Worm (Caenorhabditis elegans): ENCODE results near the gene nlp-3.

DNA sequence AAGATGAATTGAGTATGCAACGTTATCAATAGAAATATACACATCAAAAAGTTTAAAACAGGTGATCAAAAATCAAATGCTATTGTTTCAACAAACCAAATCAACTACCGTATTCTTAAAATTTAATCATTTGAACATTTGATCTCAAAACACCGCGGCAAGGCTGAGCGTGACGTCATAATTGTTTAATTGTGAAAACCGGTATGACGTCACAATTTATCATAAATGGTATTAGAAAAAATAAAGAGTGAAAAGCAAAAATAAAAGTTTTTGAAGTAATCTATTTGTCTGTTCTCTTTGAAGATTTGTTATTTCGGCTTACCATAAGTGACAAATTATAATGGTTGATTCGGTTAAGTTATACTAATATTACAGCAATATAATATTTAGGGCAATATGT is 49.5 kb upstream of the nlp-3 start:
- no peak for TF ChIP-seq klf-2 (GFP tag; conservative IDR thresholded peaks at IDR 0.05)
- no peak for TF ChIP-seq ref-1 (GFP tag; conservative IDR thresholded peaks at IDR 0.05)
- TF ChIP-seq ztf-23 (GFP tag; IDR thresholded peaks at IDR 0.05), result no peak
- TF ChIP-seq tab-1 (GFP tag; IDR thresholded peaks at IDR 0.05), result no peak
- TF ChIP-seq T22C8.4 (GFP tag; IDR thresholded peaks at IDR 0.05), result no peak
- no peak for TF ChIP-seq flt-1 (GFP tag; IDR thresholded peaks at IDR 0.05)
